Fruit fly (Drosophila melanogaster): ENCODE data around the gene Npc2h.

dm6 chr3R:30792959-30793358 is 46.9 kb upstream of the Npc2h start:
- TF ChIP-seq CG8159 (tag; optimal IDR thresholded peaks at IDR 0.05) (no peak), Pif1A (GFP tag; optimal IDR thresholded peaks at IDR 0.05) (no peak), fd96Ca (GFP tag; IDR thresholded peaks at IDR 0.05) (no peak), Ets98B (GFP tag; IDR thresholded peaks at IDR 0.05) (no peak), Snoo (tag; optimal IDR thresholded peaks at IDR 0.05) (no peak), CG12605 (GFP tag; IDR thresholded peaks at IDR 0.05) (no peak)
